Fruit fly (Drosophila melanogaster): ENCODE data around the gene REPTOR.
A peak's percentile ranks its signal among the peaks of the same experiment; 100 is the strongest.

The REPTOR gene

dm6 chr3R:24564799-24565344, 17.8 kb downstream of the REPTOR start (continued):
- TF ChIP-seq CG18011 (GFP tag; optimal IDR thresholded peaks at IDR 0.05) (no peak), abd-A (tag; optimal IDR thresholded peaks at IDR 0.05) (peak; percentile 80), Dbx (GFP tag; IDR thresholded peaks at IDR 0.05) (0 out of 3 replicates have a peak, but pooled peaks have one; percentile 13), pita (GFP tag; optimal IDR thresholded peaks at IDR 0.05) (no peak), Dref (GFP tag; IDR thresholded peaks at IDR 0.05) (no peak), Doc2 (GFP tag; IDR thresholded peaks at IDR 0.05) (no peak), BtbVII (GFP tag; optimal IDR thresholded peaks at IDR 0.05) (no peak), insv (GFP tag; optimal IDR thresholded peaks at IDR 0.05) (no peak), fu2 (GFP tag; optimal IDR thresholded peaks at IDR 0.05) (no peak), lbe (GFP tag; optimal IDR thresholded peaks at IDR 0.05) (no peak), Ada2b (GFP tag; IDR thresholded peaks at IDR 0.05) (no peak), sd (tag; optimal IDR thresholded peaks at IDR 0.05) (peak; percentile 66), D19B (GFP tag; optimal IDR thresholded peaks at IDR 0.05) (no peak), Dp (GFP tag; optimal IDR thresholded peaks at IDR 0.05) (no peak), ash1 (GFP tag; optimal IDR thresholded peaks at IDR 0.05) (no peak), trh (GFP tag; optimal IDR thresholded peaks at IDR 0.05) (no peak), Atf6 (GFP tag; IDR thresholded peaks at IDR 0.05) (peak; percentile 12; the same call in 1 of the 2 replicates), NK7.1 (GFP tag; optimal IDR thresholded peaks at IDR 0.05) (no peak), CG11723 (GFP tag; optimal IDR thresholded peaks at IDR 0.05) (no peak), CG4404 (GFP tag; IDR thresholded peaks at IDR 0.05) (no peak), CG17385 (GFP tag; optimal IDR thresholded peaks at IDR 0.05) (no peak), nerfin-1 (tag; optimal IDR thresholded peaks at IDR 0.05) (no peak), Ravus (GFP tag; IDR thresholded peaks at IDR 0.05) (no peak), CG11085 (GFP tag; IDR thresholded peaks at IDR 0.05) (no peak), CG2199 (GFP tag; IDR thresholded peaks at IDR 0.05) (no peak), cato (GFP tag; optimal IDR thresholded peaks at IDR 0.05; ENCODE audit: borderline replicate concordance) (no peak), HLHmδ (GFP tag; optimal IDR thresholded peaks at IDR 0.05) (no peak), z (GFP tag; IDR thresholded peaks at IDR 0.05) (no peak), tgo (GFP tag; IDR thresholded peaks at IDR 0.05) (no peak), dysf (GFP tag; IDR thresholded peaks at IDR 0.05) (no peak), Ets65A (GFP tag) (peak; percentile 84), br (optimal IDR thresholded peaks at IDR 0.05) (no peak), CG12391 (tag; optimal IDR thresholded peaks at IDR 0.05) (no peak), Adf1 (GFP tag; IDR thresholded peaks at IDR 0.05) (no peak), B-H2 (GFP tag; optimal IDR thresholded peaks at IDR 0.05) (no peak)

dm6 chr3R:24564191-24564798, 18.4 kb downstream of the REPTOR start:
- TF ChIP-seq CG10654 (GFP tag; optimal IDR thresholded peaks at IDR 0.05) (no peak), sqz (GFP tag; optimal IDR thresholded peaks at IDR 0.05) (no peak), ab (GFP tag; optimal IDR thresholded peaks at IDR 0.05) (no peak), Bdp1 (GFP tag; optimal IDR thresholded peaks at IDR 0.05) (no peak), Ssrp (tag; optimal IDR thresholded peaks at IDR 0.05) (no peak), tio (GFP tag; optimal IDR thresholded peaks at IDR 0.05) (no peak), CG9876 (GFP tag; optimal IDR thresholded peaks at IDR 0.05) (no peak), CG12769 (tag; optimal IDR thresholded peaks at IDR 0.05) (peak; percentile 77), CG13287 (GFP tag; IDR thresholded peaks at IDR 0.05; ENCODE audit: partially characterized antibody) (no peak), Rfx (GFP tag; IDR thresholded peaks at IDR 0.05) (0 out of 2 replicates have a peak, but pooled peaks have one; percentile 13), mirr (GFP tag; optimal IDR thresholded peaks at IDR 0.05) (peak; percentile 92), Dref (GFP tag; IDR thresholded peaks at IDR 0.05) (no peak), NC2α (GFP tag; optimal IDR thresholded peaks at IDR 0.05) (no peak), rib (GFP tag; IDR thresholded peaks at IDR 0.05) (peak; percentile 27; the same call in 1 of the 2 replicates), sug (tag; optimal IDR thresholded peaks at IDR 0.05) (peak; percentile 83), CG1602 (GFP tag; optimal IDR thresholded peaks at IDR 0.05) (no peak), sd (tag; optimal IDR thresholded peaks at IDR 0.05) (peak; percentile 93), slbo (GFP tag; IDR thresholded peaks at IDR 0.05) (no peak), CG1832 (GFP tag; optimal IDR thresholded peaks at IDR 0.05) (no peak), Ravus (GFP tag; IDR thresholded peaks at IDR 0.05) (no peak), Dbx (GFP tag; IDR thresholded peaks at IDR 0.05) (peak; percentile 27; the same call in 1 of the 3 replicates)
